Worm (Caenorhabditis elegans) whole organism, L4/young adult: ENCODE measurements around the gene F09B12.7.

Experiments used
- W03F9.2 ChIP-seq: fragments of 150-350 bp; optimal IDR thresholded peaks from 2 replicates; lab custom pipeline; 2014; ENCODE audit warnings: missing biosample characterization, missing genetic modification characterization
- dao-5 ChIP-seq: sonication (generic microtip); optimal IDR thresholded peaks from 2 replicates; lab custom pipeline; 2016; ENCODE audit warnings: missing genotype, missing genetic modification characterization, moderate library complexity, missing compliant biosample characterization
- him-1 ChIP-seq: sonication (generic microtip); optimal IDR thresholded peaks from 2 replicates; lab custom pipeline; 2016; ENCODE audit warnings: missing genotype, missing genetic modification reagents, missing genetic modification characterization, missing compliant biosample characterization

Gene F09B12.7

DNA sequence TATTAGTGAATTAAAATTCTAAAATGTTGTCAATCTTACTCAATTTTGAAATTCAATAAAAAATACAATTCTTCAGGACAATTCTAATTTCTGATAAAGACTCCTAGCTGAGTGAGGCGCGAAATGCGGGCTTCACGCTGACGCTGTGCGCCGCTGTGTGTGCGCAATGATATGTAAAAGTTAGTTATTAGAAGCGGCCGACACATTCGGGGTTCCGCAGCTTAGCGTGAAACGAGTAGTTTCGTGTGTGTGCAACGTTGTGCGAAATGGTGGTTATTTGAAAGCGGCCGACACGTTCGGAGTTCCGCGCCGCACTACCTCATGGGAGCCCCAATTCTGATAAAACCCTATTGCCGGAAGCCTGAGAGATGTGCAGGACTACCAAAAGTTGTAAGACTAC lies 19.7 kb downstream of the F09B12.7 start:
- TF ChIP-seq dao-5 (tag; lab: Kevin White, UChicago): no peak
- no peak for TF ChIP-seq W03F9.2 (tag; lab: Kevin White, UChicago)
- no peak for TF ChIP-seq him-1 (tag; lab: Kevin White, UChicago)

DNA sequence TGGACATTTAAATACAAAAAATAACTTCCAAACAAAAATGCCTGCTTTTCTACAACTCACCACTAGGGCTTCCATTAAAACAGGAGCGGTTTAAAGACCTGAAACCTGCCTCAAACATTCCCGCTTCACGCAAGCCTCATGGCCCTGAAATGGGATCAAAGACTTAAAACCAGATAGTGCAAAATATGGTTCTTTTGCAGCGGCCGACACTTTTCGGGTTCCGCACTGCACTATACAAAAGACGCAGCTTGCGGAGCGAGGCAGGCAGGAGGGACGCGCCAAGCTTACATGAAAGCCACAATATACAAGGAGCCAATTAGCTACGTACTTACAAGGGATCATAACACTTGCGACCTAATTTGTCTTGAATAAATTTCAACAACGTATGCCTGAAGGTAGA lies 21.4 kb downstream of the F09B12.7 start:
- TF ChIP-seq dao-5 (tag; lab: Kevin White, UChicago): no peak
- TF ChIP-seq him-1 (tag; lab: Kevin White, UChicago): no peak
- no peak for TF ChIP-seq W03F9.2 (tag; lab: Kevin White, UChicago)

DNA sequence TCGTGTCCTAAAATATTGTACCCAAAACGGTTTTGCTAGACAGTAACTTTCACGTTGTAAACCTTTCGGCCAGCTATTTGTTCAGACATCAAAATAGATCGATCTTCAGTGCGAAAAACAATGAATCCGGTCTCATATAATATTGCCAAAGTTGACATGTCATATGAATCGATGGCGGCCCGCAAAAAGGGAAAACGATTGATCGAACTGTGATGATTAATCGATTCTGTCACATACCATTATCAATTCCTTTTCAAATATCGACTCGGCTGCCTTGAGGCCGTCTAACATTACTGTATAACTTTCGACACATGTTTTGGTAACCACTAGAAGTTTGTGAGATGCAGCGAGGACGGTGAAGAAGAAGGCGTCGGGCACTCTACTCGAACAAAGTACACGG lies 22.0 kb downstream of the F09B12.7 start:
- TF ChIP-seq W03F9.2 (tag; lab: Kevin White, UChicago) (no peak), dao-5 (tag; lab: Kevin White, UChicago) (no peak), him-1 (tag; lab: Kevin White, UChicago) (no peak)

DNA sequence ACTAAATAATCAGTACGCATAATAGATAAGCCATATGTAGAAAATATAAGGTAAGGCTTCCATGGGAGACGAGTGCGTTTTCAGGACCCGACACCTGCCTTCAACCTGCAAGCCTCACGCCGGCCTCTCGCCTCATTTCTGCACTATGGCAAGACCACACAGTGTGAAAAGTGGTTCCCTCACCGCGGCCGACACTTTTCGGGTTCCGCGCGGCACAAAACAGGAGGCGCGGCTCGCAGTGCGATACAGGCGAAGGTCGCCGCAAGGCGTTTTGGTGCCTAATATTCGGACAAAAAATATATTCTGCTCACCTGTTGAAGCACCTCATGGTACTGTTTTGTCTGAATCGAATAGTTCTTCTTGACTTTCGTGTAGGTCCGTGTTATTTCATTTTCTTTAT lies 24.7 kb downstream of the F09B12.7 start:
- no peak for TF ChIP-seq W03F9.2 (tag; lab: Kevin White, UChicago)
- TF ChIP-seq dao-5 (tag; lab: Kevin White, UChicago): no peak

DNA sequence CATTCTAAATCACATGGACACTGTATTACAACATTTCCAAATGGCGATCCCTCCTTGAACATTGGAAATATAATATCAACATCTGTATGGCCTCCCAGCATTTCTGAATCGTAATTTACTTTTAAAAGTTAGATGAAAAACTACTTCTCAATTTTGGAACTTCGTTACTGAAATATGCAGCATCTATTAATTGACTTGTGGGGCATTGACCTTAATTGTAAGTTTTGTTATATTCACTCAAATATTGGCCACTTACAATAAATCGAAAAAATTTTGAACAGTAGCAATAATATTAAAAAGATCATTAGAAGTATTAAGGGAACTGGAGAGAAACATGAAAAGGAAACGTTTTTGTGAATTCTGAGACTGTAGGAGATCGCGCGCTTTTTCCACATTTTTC lies 25.6 kb downstream of the F09B12.7 start, which contains the start of gene mam-6:
TSS of gene mam-6 (minus strand) at position 101 of the 400 bp plus-strand sequence.
- no peak for TF ChIP-seq W03F9.2 (tag; lab: Kevin White, UChicago)
- TF ChIP-seq him-1 (tag; lab: Kevin White, UChicago): no peak
- TF ChIP-seq dao-5 (tag; lab: Kevin White, UChicago): no peak

DNA sequence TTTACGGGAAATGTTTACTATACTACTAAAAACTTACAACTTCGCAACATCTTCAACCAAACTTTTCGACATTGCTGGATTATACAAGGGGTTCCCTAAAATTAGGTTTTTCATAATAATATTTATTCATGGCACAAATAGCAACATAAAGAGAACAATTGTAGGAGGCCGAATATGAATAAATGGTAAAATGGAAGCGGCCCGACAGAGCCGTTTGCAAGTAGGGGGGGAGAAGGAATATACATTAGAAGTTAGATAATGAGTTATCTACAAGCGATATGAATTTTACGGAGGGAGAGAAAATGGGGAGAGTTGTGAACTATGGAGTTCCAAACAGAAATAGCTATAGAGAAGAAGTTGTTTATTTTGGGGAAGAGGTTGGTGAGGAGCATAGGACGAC lies 34.6 kb downstream of the F09B12.7 start, which contains the start of gene fbxa-96:
TSS of gene fbxa-96 (minus strand) at position 101 of the 400 bp plus-strand sequence.
- TF ChIP-seq him-1 (tag; lab: Kevin White, UChicago) (no peak), dao-5 (tag; lab: Kevin White, UChicago) (no peak), W03F9.2 (tag; lab: Kevin White, UChicago) (no peak)

DNA sequence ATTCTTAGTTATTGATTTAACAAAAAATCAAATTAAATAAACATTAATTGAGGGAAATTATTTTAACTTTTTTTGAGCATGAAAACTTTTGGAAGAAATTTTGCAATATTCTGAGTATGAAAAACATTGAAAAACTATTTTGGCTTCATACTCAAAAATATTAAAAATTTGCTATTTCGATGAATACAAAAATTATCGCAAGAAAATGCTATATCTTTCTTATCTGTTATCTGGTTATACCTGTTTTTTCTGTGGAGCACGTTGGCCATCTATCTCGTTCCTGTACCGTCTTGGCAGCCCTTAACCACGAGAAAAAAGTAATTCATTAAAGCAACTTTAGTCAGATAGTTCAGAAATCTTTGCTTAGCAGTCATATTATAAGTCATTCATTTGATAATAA lies 37.0 kb downstream of the F09B12.7 start:
- no peak for TF ChIP-seq dao-5 (tag; lab: Kevin White, UChicago)
- no peak for TF ChIP-seq him-1 (tag; lab: Kevin White, UChicago)
- no peak for TF ChIP-seq W03F9.2 (tag; lab: Kevin White, UChicago)

DNA sequence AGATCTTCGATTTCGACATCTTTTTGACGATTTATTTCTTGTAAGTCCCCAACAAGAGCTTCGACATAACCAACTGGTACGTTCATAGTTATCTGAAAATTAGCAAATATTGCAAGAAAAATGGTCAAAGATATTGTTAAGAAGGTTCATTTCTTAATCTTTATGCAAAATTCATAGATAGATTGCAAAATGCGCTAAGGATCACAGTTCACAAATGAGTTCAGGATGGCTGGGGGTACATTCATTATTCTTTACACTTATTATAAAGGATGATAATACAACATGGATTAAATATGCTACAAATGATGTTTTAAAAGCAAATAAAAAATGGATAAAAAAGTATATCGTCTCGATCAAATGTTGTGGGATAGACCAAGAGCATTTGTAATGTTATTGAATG lies 38.1 kb downstream of the F09B12.7 start, which contains the start of gene H03G16.5:
TSS of gene H03G16.5 (minus strand) at position 101 of the 400 bp plus-strand sequence.
- TF ChIP-seq him-1 (tag; lab: Kevin White, UChicago): no peak
- no peak for TF ChIP-seq dao-5 (tag; lab: Kevin White, UChicago)
- no peak for TF ChIP-seq W03F9.2 (tag; lab: Kevin White, UChicago)

DNA sequence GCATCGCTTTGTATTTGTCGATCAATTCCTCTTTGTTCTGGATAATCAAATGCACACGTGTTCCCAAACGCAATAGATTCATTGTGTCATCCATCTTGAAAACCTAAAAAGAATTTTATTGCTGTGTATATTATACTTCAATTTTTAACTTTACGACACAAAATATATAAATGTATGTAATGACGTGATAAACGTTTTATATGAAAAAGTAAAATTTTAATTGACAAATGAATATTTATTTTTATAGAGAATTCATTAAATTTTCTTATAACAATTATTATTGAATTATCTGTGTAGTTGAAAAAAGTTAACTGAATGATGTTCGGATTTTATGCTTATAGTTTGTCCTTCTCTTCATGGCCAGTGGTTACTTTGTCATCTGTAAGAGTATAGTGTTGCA lies 39.0 kb downstream of the F09B12.7 start, which contains the start of gene H03G16.7:
TSS of gene H03G16.7 (minus strand) at position 101 of the 400 bp plus-strand sequence.
- TF ChIP-seq dao-5 (tag; lab: Kevin White, UChicago) (no peak), him-1 (tag; lab: Kevin White, UChicago) (no peak), W03F9.2 (tag; lab: Kevin White, UChicago) (no peak)

DNA sequence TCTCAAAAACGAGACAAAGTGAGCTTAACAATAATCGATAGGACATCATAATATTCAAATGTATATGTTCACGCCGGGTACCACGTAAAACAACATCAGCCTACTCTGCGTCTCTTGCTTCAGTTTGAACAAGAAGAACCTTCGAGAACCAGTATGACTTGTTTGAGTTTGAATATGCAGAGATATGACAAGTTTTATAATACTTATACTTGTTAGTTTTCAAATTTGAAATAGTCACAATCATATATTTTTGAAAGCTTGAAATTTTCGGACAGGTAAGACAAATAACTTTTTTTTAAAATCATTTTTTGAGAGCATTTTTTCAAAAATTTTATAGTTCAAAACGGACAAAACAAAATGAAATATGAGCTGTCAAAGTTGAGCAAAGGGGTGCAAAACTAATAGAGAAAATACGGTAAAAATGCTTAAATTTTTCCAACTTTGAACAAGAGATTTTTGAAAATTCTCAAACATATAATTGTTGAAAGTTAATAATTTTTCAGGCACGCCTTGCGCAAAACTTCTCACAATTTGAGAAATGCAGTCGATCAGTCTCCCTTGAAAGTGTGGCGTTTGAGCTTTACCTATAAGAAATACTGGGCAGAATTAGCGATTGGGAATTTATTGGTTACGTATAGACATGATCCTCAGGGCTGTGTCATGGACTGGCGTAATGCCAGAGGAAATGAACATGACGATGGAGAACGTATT lies 41.5 kb downstream of the F09B12.7 start, which contains the start of gene H03G16.1:
TSS of gene H03G16.1 (plus strand) at position 661 of the 711 bp plus-strand sequence.
- TF ChIP-seq W03F9.2 (tag; lab: Kevin White, UChicago) (no peak), dao-5 (tag; lab: Kevin White, UChicago) (no peak), him-1 (tag; lab: Kevin White, UChicago) (no peak)

DNA sequence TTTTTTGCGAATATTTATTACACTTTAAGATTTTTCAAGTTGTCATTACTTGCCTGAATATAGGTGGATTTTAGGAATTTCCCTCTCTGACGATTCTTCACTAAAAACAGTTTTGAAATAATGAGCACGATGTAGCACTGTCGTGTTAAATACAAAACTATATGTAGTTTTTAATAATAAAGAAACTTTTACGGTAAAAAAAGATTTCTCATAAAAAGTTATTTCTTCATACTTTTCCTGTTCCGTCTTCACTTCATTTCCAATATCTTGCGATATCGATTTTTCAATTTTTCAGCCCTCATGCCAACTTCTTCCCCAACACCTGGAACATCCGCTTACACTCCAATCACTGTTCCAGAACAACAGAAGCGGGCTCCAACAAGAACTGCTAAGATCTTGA lies 42.5 kb downstream of the F09B12.7 start, which contains the start of gene H03G16.6:
TSS of gene H03G16.6 (plus strand) at position 301 of the 400 bp plus-strand sequence.
- TF ChIP-seq dao-5 (tag; lab: Kevin White, UChicago) (no peak), W03F9.2 (tag; lab: Kevin White, UChicago) (no peak), him-1 (tag; lab: Kevin White, UChicago) (no peak)

DNA sequence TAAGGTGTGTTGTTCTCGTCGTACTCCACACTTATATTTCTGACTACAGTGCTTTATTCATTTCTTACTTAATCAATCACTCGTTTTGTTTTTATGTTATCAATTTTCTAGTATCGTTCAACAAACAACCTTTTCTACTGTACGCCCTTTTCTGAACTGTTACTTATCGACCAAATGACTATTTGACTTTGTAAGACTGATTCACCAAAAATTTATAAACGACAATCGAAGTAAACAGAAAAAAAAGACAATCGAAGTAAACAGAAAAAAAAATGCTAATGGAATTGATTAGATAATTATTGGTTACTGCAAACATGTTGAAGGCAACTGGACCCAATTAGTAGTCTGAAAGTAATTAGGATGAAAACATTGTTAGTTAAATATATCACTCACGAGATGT lies 44.9 kb downstream of the F09B12.7 start:
- TF ChIP-seq W03F9.2 (tag; lab: Kevin White, UChicago) (no peak), him-1 (tag; lab: Kevin White, UChicago) (no peak), dao-5 (tag; lab: Kevin White, UChicago) (no peak)

DNA sequence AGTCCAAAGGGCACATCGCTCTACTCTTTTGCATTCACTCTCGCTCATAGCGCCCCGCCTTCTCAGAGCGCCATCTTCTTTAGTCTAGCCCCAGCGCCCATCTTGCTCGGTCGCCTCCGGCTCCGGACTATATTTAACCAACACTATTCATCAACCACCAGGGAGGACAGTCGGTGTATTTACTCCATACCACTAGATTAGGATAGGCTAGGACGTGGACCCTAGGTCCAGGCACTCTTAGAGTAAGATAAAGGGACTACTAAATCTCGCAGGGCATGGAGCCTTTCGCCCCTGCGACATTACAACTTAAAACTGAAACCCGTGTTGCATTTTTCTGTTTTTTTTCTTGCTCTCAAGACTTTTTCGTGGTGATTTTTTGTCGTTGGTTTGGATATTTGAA lies 47.3 kb downstream of the F09B12.7 start:
- no peak for TF ChIP-seq dao-5 (tag; lab: Kevin White, UChicago)
- TF ChIP-seq him-1 (tag; lab: Kevin White, UChicago): no peak

DNA sequence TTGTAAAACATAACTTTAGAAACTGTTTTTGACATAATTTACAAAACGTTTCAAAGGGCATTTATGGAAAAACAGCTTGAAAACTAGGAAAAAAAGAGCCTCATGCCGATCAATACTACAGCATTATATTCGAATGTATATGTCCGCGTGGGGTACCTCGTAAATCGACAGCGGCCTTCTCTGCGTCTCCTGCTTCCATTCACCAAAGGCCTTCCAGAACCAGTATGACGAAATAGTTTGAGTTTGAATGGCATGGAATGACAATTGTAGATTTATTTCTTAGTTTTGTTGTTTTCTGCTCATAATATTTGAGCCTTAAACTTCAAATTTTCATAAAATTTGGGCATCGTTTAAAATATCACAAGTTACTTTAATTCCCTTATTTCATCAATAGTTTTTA lies 49.5 kb downstream of the F09B12.7 start:
- TF ChIP-seq him-1 (tag; lab: Kevin White, UChicago) (no peak), dao-5 (tag; lab: Kevin White, UChicago) (no peak), W03F9.2 (tag; lab: Kevin White, UChicago) (no peak)
